Worm (Caenorhabditis elegans) whole organism, L4 larva: ENCODE measurements around the gene cdc-48.1.
A peak's percentile ranks its signal among the peaks of the same experiment; 100 is the strongest.

Experiments used
- D1046.2 ChIP-seq: fragments of 200-800 bp; sonication (Bioruptor generic); IDR thresholded peaks from 2 replicates; pipeline ENCODE4 v1.3.6; 2022; ENCODE audit warnings: missing genetic modification characterization, missing compliant biosample characterization
- F44E2.7 ChIP-seq: fragments of 200-800 bp; sonication (Bioruptor generic); IDR thresholded peaks from 2 replicates; pipeline ENCODE4 v2.1.2; 2022; ENCODE audit warnings: missing genetic modification characterization, missing compliant biosample characterization
- F49E8.2 ChIP-seq: sonication (generic microtip); optimal IDR thresholded peaks from 2 replicates; lab custom pipeline; 2016; ENCODE audit warnings: missing compliant biosample characterization, mild to moderate bottlenecking, missing genetic modification characterization, borderline replicate concordance
- T26A8.4 ChIP-seq: fragments of 200-800 bp; sonication (Bioruptor generic); IDR thresholded peaks from 2 replicates; pipeline ENCODE4 v1.3.6; 2022; ENCODE audit warnings: missing genetic modification characterization, missing compliant biosample characterization
- Y75B8A.6 ChIP-seq: fragments of 200-800 bp; sonication (Bioruptor generic); IDR thresholded peaks from 2 replicates; pipeline ENCODE4 v1.3.6; 2022; ENCODE audit warnings: missing genetic modification reagents, missing genetic modification characterization, missing compliant biosample characterization
- aly-2 ChIP-seq: sonication (generic microtip); optimal IDR thresholded peaks from 2 replicates; lab custom pipeline; 2018; ENCODE audit warnings: missing biosample characterization, missing genetic modification characterization
- ama-1 ChIP-seq: fragments of 150-350 bp; optimal IDR thresholded peaks from 2 replicates; lab custom pipeline; 2014; ENCODE audit warnings: inconsistent platforms, mixed read lengths
- arid-1 ChIP-seq: fragments of 200-800 bp; sonication (Bioruptor generic); conservative IDR thresholded peaks from 2 replicates; pipeline ENCODE4 v1.3.6; 2022; ENCODE audit warnings: missing genetic modification reagents, missing genetic modification characterization, missing compliant biosample characterization
- ceh-20 ChIP-seq: fragments of 200-800 bp; sonication (Bioruptor generic); IDR thresholded peaks from 2 replicates; pipeline ENCODE4 v1.3.6; 2022; ENCODE audit warnings: missing genetic modification reagents, missing genetic modification characterization, missing compliant biosample characterization
- ctbp-1 ChIP-seq: fragments of 200-800 bp; sonication (Bioruptor generic); IDR thresholded peaks from 2 replicates; pipeline ENCODE4 v1.3.6; 2022; ENCODE audit warnings: missing genetic modification reagents, missing genetic modification characterization, missing compliant biosample characterization
- daf-12 ChIP-seq: fragments of 150-350 bp; optimal IDR thresholded peaks from 2 replicates; lab custom pipeline; 2014; ENCODE audit warnings: missing biosample characterization, missing genetic modification reagents, missing genetic modification characterization
- daf-8 ChIP-seq: fragments of 200-800 bp; sonication (Bioruptor generic); IDR thresholded peaks from 2 replicates; pipeline ENCODE4 v1.3.6; 2022; ENCODE audit warnings: missing genetic modification characterization, missing compliant biosample characterization
- dmd-6 ChIP-seq: fragments of 200-800 bp; sonication (Bioruptor generic); IDR thresholded peaks from 2 replicates; pipeline ENCODE4 v1.3.6; 2022; ENCODE audit warnings: missing genetic modification reagents, missing genetic modification characterization, missing compliant biosample characterization
- dmd-8 ChIP-seq: fragments of 200-800 bp; sonication (Bioruptor generic); IDR thresholded peaks from 2 replicates; pipeline ENCODE4 v1.3.6; 2022; ENCODE audit warnings: missing genetic modification characterization, missing compliant biosample characterization
- duxl-1 ChIP-seq: sonication (generic microtip); optimal IDR thresholded peaks from 2 replicates; lab custom pipeline; 2016; ENCODE audit warnings: mild to moderate bottlenecking, missing genetic modification characterization, moderate library complexity, missing compliant biosample characterization; ENCODE audit not compliant: poor library complexity
- egl-27 ChIP-seq: sonication (generic microtip); optimal IDR thresholded peaks from 3 replicates; lab custom pipeline; 2017; ENCODE audit warnings: missing biosample characterization, missing genetic modification reagents, missing genetic modification characterization
- fos-1 ChIP-seq: fragments of 150-350 bp; optimal IDR thresholded peaks from 2 replicates; lab custom pipeline; 2014; ENCODE audit warnings: missing biosample characterization, missing genetic modification characterization
- hif-1 ChIP-seq, 2 experiments: sonication (generic microtip); optimal IDR thresholded peaks; 2 replicates each; lab custom pipeline; 2016 to 2017; ENCODE audit warnings: missing compliant biosample characterization in 2 of 2, missing genetic modification characterization in 2 of 2, missing genetic modification reagents in 2 of 2, missing genotype in 2 of 2, mild to moderate bottlenecking in 1 of 2
- hlh-11 ChIP-seq: fragments of 200-800 bp; sonication (Bioruptor generic); optimal IDR thresholded peaks from 2 replicates; lab custom pipeline; 2018; ENCODE audit warnings: mild to moderate bottlenecking, missing genetic modification characterization, missing compliant biosample characterization
- hlh-30 ChIP-seq: sonication (generic microtip); optimal IDR thresholded peaks from 2 replicates; lab custom pipeline; 2017; ENCODE audit warnings: antibody characterized with exemption, mild to moderate bottlenecking, missing genetic modification characterization, missing compliant biosample characterization; ENCODE audit not compliant: insufficient read depth
- lim-7 ChIP-seq: fragments of 200-800 bp; sonication (Bioruptor generic); IDR thresholded peaks from 2 replicates; pipeline ENCODE4 v1.3.6; 2022; ENCODE audit warnings: missing genetic modification characterization, missing compliant biosample characterization
- lin-1 ChIP-seq: fragments of 200-800 bp; sonication (Bioruptor generic); IDR thresholded peaks from 2 replicates; pipeline ENCODE4 v1.3.6; 2022; ENCODE audit warnings: missing genetic modification reagents, missing genetic modification characterization, missing compliant biosample characterization
- lin-13 ChIP-seq: fragments of 150-350 bp; optimal IDR thresholded peaks from 2 replicates; lab custom pipeline; 2014; ENCODE audit warnings: missing biosample characterization, missing genetic modification reagents, missing genetic modification characterization
- lin-15B ChIP-seq: fragments of 150-350 bp; sonication (generic microtip); optimal IDR thresholded peaks from 3 replicates; lab custom pipeline; 2014; ENCODE audit warnings: missing biosample characterization, missing genetic modification characterization
- lin-39 ChIP-seq: fragments of 150-350 bp; optimal IDR thresholded peaks from 2 replicates; lab custom pipeline; 2014; ENCODE audit warnings: missing biosample characterization, missing genetic modification reagents, missing genetic modification characterization
- lir-3 ChIP-seq: sonication (generic microtip); optimal IDR thresholded peaks from 2 replicates; lab custom pipeline; 2016; ENCODE audit warnings: mild to moderate bottlenecking, missing genetic modification characterization, missing compliant biosample characterization
- lsy-2 ChIP-seq, 2 experiments: fragments of 150-350 bp in 1 of 2; sonication (generic microtip) in 1 of 2; optimal IDR thresholded peaks; 2 replicates each; lab custom pipeline; 2014 to 2017; ENCODE audit warnings: missing biosample characterization in 2 of 2, missing genetic modification characterization in 2 of 2
- madf-5 ChIP-seq, 2 experiments: fragments of 200-800 bp; sonication (Bioruptor generic); IDR thresholded peaks; 2 replicates each; pipeline ENCODE4 v1.3.6; 2022; ENCODE audit warnings: missing compliant biosample characterization in 2 of 2, missing genetic modification characterization in 2 of 2
- madf-9 ChIP-seq: fragments of 200-800 bp; sonication (Bioruptor generic); conservative IDR thresholded peaks from 2 replicates; pipeline ENCODE4 v1.3.6; 2022; ENCODE audit warnings: missing genetic modification reagents, missing genetic modification characterization, missing compliant biosample characterization
- mdl-1 ChIP-seq, 2 experiments: fragments of 150-350 bp in 1 of 2; sonication (generic microtip) in 1 of 2; optimal IDR thresholded peaks; 2 replicates each; lab custom pipeline; 2014 to 2017; ENCODE audit warnings: missing biosample characterization in 2 of 2, missing genetic modification characterization in 2 of 2
- mdt-29 ChIP-seq: fragments of 200-800 bp; sonication (Bioruptor generic); IDR thresholded peaks from 2 replicates; pipeline ENCODE4 v1.3.6; 2022; ENCODE audit warnings: missing genetic modification reagents, missing genetic modification characterization, missing compliant biosample characterization
- mep-1 ChIP-seq: fragments of 150-350 bp; sonication (generic microtip); optimal IDR thresholded peaks from 3 replicates; lab custom pipeline; 2014; ENCODE audit warnings: missing biosample characterization, missing genetic modification characterization
- nhr-10 ChIP-seq: fragments of 150-350 bp; optimal IDR thresholded peaks from 2 replicates; lab custom pipeline; 2014; ENCODE audit warnings: missing biosample characterization, missing genetic modification characterization
- nhr-102 ChIP-seq: sonication (generic microtip); optimal IDR thresholded peaks from 2 replicates; lab custom pipeline; 2016; ENCODE audit warnings: mild to moderate bottlenecking, missing genetic modification characterization, moderate library complexity, missing compliant biosample characterization
- nhr-11 ChIP-seq: fragments of 150-350 bp; optimal IDR thresholded peaks from 2 replicates; lab custom pipeline; 2014; ENCODE audit warnings: missing biosample characterization, missing genetic modification characterization
- nhr-111 ChIP-seq: fragments of 200-800 bp; sonication (Bioruptor generic); optimal IDR thresholded peaks from 2 replicates; lab custom pipeline; 2018; ENCODE audit warnings: mild to moderate bottlenecking, missing genetic modification characterization, missing compliant biosample characterization
- nhr-237 ChIP-seq: sonication (generic microtip); optimal IDR thresholded peaks from 2 replicates; lab custom pipeline; 2017; ENCODE audit warnings: missing biosample characterization, missing genetic modification characterization
- nhr-25 ChIP-seq: sonication (generic microtip); optimal IDR thresholded peaks from 2 replicates; lab custom pipeline; 2017; ENCODE audit warnings: missing genetic modification characterization, mild to moderate bottlenecking, missing compliant biosample characterization, antibody characterized with exemption, moderate library complexity, borderline replicate concordance; ENCODE audit not compliant: insufficient read depth
- nhr-41 ChIP-seq: fragments of 200-800 bp; sonication (Bioruptor generic); IDR thresholded peaks from 2 replicates; pipeline ENCODE4 v1.3.6; 2022; ENCODE audit warnings: missing genetic modification reagents, missing genetic modification characterization, missing compliant biosample characterization
- nhr-6 ChIP-seq: fragments of 150-350 bp; optimal IDR thresholded peaks from 2 replicates; lab custom pipeline; 2014; ENCODE audit warnings: missing biosample characterization, missing genetic modification characterization
- nhr-77 ChIP-seq: fragments of 150-350 bp; optimal IDR thresholded peaks from 2 replicates; lab custom pipeline; 2014; ENCODE audit warnings: missing biosample characterization, missing genetic modification characterization
- php-3 ChIP-seq: fragments of 200-800 bp; sonication (Bioruptor generic); IDR thresholded peaks from 2 replicates; pipeline ENCODE4 v1.3.6; 2022; ENCODE audit warnings: missing genetic modification reagents, missing genetic modification characterization, missing compliant biosample characterization
- pqm-1 ChIP-seq: sonication (generic microtip); optimal IDR thresholded peaks from 2 replicates; lab custom pipeline; 2017; ENCODE audit warnings: missing biosample characterization, missing genetic modification characterization
- rbr-2 ChIP-seq: sonication (generic microtip); optimal IDR thresholded peaks from 2 replicates; lab custom pipeline; 2016; ENCODE audit warnings: missing genotype, missing genetic modification characterization, missing compliant biosample characterization
- set-16 ChIP-seq: fragments of 200-800 bp; sonication (Bioruptor generic); IDR thresholded peaks from 2 replicates; pipeline ENCODE4 v1.3.6; 2022; ENCODE audit warnings: missing genetic modification reagents, missing genetic modification characterization, missing compliant biosample characterization
- snpc-4 ChIP-seq: fragments of 150-350 bp; optimal IDR thresholded peaks from 2 replicates; lab custom pipeline; 2014; ENCODE audit warnings: missing biosample characterization, missing genetic modification characterization
- spr-1 ChIP-seq: sonication (generic microtip); optimal IDR thresholded peaks from 2 replicates; lab custom pipeline; 2016; ENCODE audit warnings: mild to moderate bottlenecking, missing genetic modification characterization, missing compliant biosample characterization
- unc-130 ChIP-seq: sonication (generic microtip); optimal IDR thresholded peaks from 2 replicates; lab custom pipeline; 2016; ENCODE audit warnings: missing genetic modification reagents, missing genetic modification characterization, missing compliant biosample characterization
- vab-7 ChIP-seq: fragments of 200-800 bp; sonication (Bioruptor generic); IDR thresholded peaks from 2 replicates; pipeline ENCODE4 v1.3.6; 2022; ENCODE audit warnings: missing genetic modification reagents, missing genetic modification characterization, missing compliant biosample characterization
- zag-1 ChIP-seq: fragments of 150-350 bp; optimal IDR thresholded peaks from 2 replicates; lab custom pipeline; 2014; ENCODE audit warnings: missing biosample characterization, missing genetic modification characterization
- zfp-3 ChIP-seq: fragments of 200-800 bp; sonication (Bioruptor generic); conservative IDR thresholded peaks from 2 replicates; pipeline ENCODE4 v1.3.6; 2022; ENCODE audit warnings: missing genetic modification reagents, missing genetic modification characterization, missing compliant biosample characterization

Gene cdc-48.1

ce11 chrII:10553377-10554045 lies 9.7 kb downstream of the cdc-48.1 start:
- no peak for TF ChIP-seq hlh-30 (tag; lab: Kevin White, UChicago)
- no peak for TF ChIP-seq rbr-2 (tag; lab: Kevin White, UChicago)
- TF ChIP-seq fos-1 (tag; lab: Kevin White, UChicago) = no peak
- TF ChIP-seq aly-2 = no peak
- TF ChIP-seq dmd-8 = no peak
- no peak for TF ChIP-seq mep-1
- no peak for TF ChIP-seq arid-1 (GFP tag; lab: Robert Waterston, UW)
- no peak for TF ChIP-seq zag-1 (tag; lab: Kevin White, UChicago)
- TF ChIP-seq mdl-1 (tag; optimal IDR thresholded peaks at IDR 0.05; lab: Kevin White, UChicago) = no peak
- 0 out of 2 replicates have a peak, but pooled peaks have one; percentile 24 for TF ChIP-seq madf-9 (GFP tag; lab: Robert Waterston, UW)
- TF ChIP-seq hlh-11 (tag; lab: Kevin White, UChicago) = peak; percentile 12
- TF ChIP-seq D1046.2 (GFP tag; lab: Robert Waterston, UW) = peak; percentile 81; the same call in 1 of the 2 replicates
- no peak for TF ChIP-seq ama-1
- 0 out of 4 replicates have a peak, but pooled peaks have one; percentile 15 to 25 for TF ChIP-seq madf-5 (GFP tag; IDR thresholded peaks at IDR 0.05; lab: Robert Waterston, UW)
- no peak for TF ChIP-seq lin-13
- no peak for TF ChIP-seq nhr-10 (tag; lab: Kevin White, UChicago)
- TF ChIP-seq lir-3 (tag; lab: Kevin White, UChicago) = no peak
- TF ChIP-seq T26A8.4 (GFP tag; lab: Robert Waterston, UW) = no peak
- TF ChIP-seq egl-27 (tag; lab: Kevin White, UChicago) = no peak
- no peak for TF ChIP-seq dmd-6
- TF ChIP-seq php-3 (GFP tag; lab: Robert Waterston, UW) = no peak; the same call in 1 of the 2 replicates
- no peak for TF ChIP-seq Y75B8A.6
- TF ChIP-seq spr-1 = no peak
- no peak for TF ChIP-seq lim-7
- TF ChIP-seq F49E8.2 (tag; lab: Kevin White, UChicago) = no peak
- TF ChIP-seq nhr-102 (tag; lab: Kevin White, UChicago) = no peak
- peak; percentile 34; the same call in 1 of the 2 replicates for TF ChIP-seq mdt-29 (GFP tag; lab: Robert Waterston, UW)
- no peak for TF ChIP-seq nhr-237 (tag; lab: Kevin White, UChicago)
- TF ChIP-seq zfp-3 (GFP tag; lab: Robert Waterston, UW) = peak; percentile 56; the same call in 1 of the 2 replicates
- no peak for TF ChIP-seq lin-15B (tag; lab: Kevin White, UChicago)
- TF ChIP-seq daf-12 (tag; lab: Kevin White, UChicago) = no peak
- TF ChIP-seq nhr-77 = no peak
- TF ChIP-seq nhr-41 (GFP tag; lab: Robert Waterston, UW) = no peak
- no peak for TF ChIP-seq ceh-20 (GFP tag; lab: Robert Waterston, UW)
- TF ChIP-seq nhr-25 (tag; lab: Kevin White, UChicago) = no peak
- TF ChIP-seq ctbp-1 (GFP tag; lab: Robert Waterston, UW) = 0 out of 2 replicates have a peak, but pooled peaks have one; percentile 7
- no peak for TF ChIP-seq unc-130
- TF ChIP-seq nhr-6 (tag; lab: Kevin White, UChicago) = no peak
- TF ChIP-seq pqm-1 (tag; lab: Kevin White, UChicago) = no peak
- TF ChIP-seq F44E2.7 (GFP tag; lab: Robert Waterston, UW) = no peak
- TF ChIP-seq vab-7 (GFP tag; lab: Robert Waterston, UW) = no peak
- TF ChIP-seq snpc-4 (tag; lab: Kevin White, UChicago) = no peak
- no peak for TF ChIP-seq set-16 (GFP tag; lab: Robert Waterston, UW)
- TF ChIP-seq lsy-2 (tag; optimal IDR thresholded peaks at IDR 0.05; lab: Kevin White, UChicago) = peak in 1 of 2 experiments; percentile 43
- TF ChIP-seq nhr-111 (GFP tag; lab: Kevin White, UChicago) = no peak
- no peak for TF ChIP-seq daf-8 (GFP tag; lab: Robert Waterston, UW)
- TF ChIP-seq nhr-11 (tag; lab: Kevin White, UChicago) = peak; percentile 31
- no peak for TF ChIP-seq duxl-1
- no peak for TF ChIP-seq hif-1 (tag; optimal IDR thresholded peaks at IDR 0.05; lab: Kevin White, UChicago)
- no peak for TF ChIP-seq lin-39 (tag; lab: Kevin White, UChicago)
- no peak for TF ChIP-seq lin-1 (GFP tag; lab: Robert Waterston, UW)
